Worm (Caenorhabditis elegans) whole organism, L4/young adult: ENCODE results near the gene T25B9.3.

Experiments
- W03F9.2 ChIP-seq: fragments of 150-350 bp; optimal IDR thresholded peaks from 2 replicates; lab custom pipeline; 2014; ENCODE audit warnings: missing biosample characterization, missing genetic modification characterization
- dao-5 ChIP-seq: sonication (generic microtip); optimal IDR thresholded peaks from 2 replicates; lab custom pipeline; 2016; ENCODE audit warnings: missing genotype, missing genetic modification characterization, moderate library complexity, missing compliant biosample characterization
- him-1 ChIP-seq: sonication (generic microtip); optimal IDR thresholded peaks from 2 replicates; lab custom pipeline; 2016; ENCODE audit warnings: missing genotype, missing genetic modification reagents, missing genetic modification characterization, missing compliant biosample characterization

DNA sequence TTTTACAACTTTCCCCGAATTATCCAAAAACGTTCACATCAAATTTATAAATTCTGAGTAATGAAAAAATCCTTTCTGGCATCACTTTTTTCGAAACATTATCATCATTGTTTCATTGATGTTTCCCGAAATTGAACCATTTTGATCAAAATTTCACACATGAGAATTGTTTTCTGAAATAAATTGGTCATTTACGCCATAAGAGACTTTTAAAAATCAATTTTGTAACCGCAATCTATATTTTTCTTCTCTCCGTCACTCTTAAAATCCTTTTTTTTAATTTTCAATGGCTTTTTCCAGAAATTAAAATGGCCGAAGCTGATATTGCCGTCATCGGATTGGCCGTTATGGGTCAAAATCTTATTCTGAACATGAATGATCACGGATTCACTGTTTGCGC lies 24.8 kb downstream of the T25B9.3 start, which contains the start of gene T25B9.9:
- no peak for TF ChIP-seq dao-5
- no peak for TF ChIP-seq W03F9.2
- no peak for TF ChIP-seq him-1 (tag; lab: Kevin White, UChicago)
